Worm (Caenorhabditis elegans) whole organism, L2 larva: ENCODE data around the gene Y46D2A.3.

ENCODE experiments used
- skn-1 ChIP-seq: sonication (generic microtip); optimal IDR thresholded peaks from 2 replicates; lab custom pipeline; 2017; ENCODE audit warnings: missing biosample characterization, missing genetic modification characterization
- unc-55 ChIP-seq: fragments of 150-350 bp; sonication (generic microtip); optimal IDR thresholded peaks from 3 replicates; lab custom pipeline; 2014; ENCODE audit warnings: missing biosample characterization, missing genetic modification reagents, missing genetic modification characterization
- ztf-11 ChIP-seq: sonication (generic microtip); optimal IDR thresholded peaks from 2 replicates; lab custom pipeline; 2017; ENCODE audit warnings: missing biosample characterization, missing genetic modification characterization

- TF ChIP-seq unc-55 (GFP tag; lab: Kevin White, UChicago) (no peak), skn-1 (tag; lab: Kevin White, UChicago) (no peak), ztf-11 (tag; lab: Kevin White, UChicago) (no peak)
Measured at ce11 chrII:3287073-3287472, 39.9 kb downstream of the Y46D2A.3 start, which contains the start of gene sri-63.
